Fruit fly (Drosophila melanogaster) whole organism, adult: Measurements from ENCODE around the gene Tango5.
A peak's percentile ranks its signal among the peaks of the same experiment; 100 is the strongest.

Experiments used
- Clk ChIP-seq: fragments of 200-800 bp; sonication (Bioruptor generic); optimal IDR thresholded peaks from 2 replicates; lab custom pipeline; 2017; ENCODE audit warnings: missing biosample characterization, missing genetic modification characterization
- tj ChIP-seq: fragments of 200-800 bp; sonication (Bioruptor generic); optimal IDR thresholded peaks from 3 replicates; lab custom pipeline; 2017; ENCODE audit warnings: missing biosample characterization, mild to moderate bottlenecking, missing genetic modification characterization, moderate library complexity

dm6 chrX:10723488-10724254 is 40.5 kb downstream of the Tango5 start:
- peak; percentile 71 for TF ChIP-seq tj (GFP tag; lab: Kevin White, UChicago)
- TF ChIP-seq Clk (GFP tag; lab: Kevin White, UChicago), result no peak
